Worm (Caenorhabditis elegans): ENCODE measurements around the gene pccb-1.
A peak's percentile ranks its signal among the peaks of the same experiment; 100 is the strongest.

Gene pccb-1

DNA sequence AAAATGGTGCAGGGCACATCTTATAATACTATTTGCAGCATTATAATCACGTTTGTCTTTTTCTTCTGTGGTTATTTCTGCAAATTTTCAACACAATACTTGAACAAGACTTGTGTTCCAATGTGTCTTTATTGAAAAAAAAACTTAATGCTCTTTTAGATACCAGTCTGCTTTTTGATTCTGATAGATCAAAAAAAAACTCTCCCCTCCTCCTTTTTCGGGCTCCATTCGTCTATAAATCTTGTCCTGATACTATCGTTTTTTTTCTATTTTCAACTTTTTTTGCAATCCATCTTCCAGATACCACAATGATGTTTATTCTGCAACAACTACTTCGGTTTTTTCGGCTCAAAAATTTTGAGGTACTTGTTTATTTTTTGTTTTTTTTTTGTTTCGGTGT is 8.5 kb upstream of the pccb-1 start, which contains the start of gene twk-16:
twk-16 (plus strand) TSS at position 301 of the 400 bp plus-strand sequence.
- TF ChIP-seq aly-2 (tag; optimal IDR thresholded peaks at IDR 0.05) (no peak), sma-3 (GFP tag; optimal IDR thresholded peaks at IDR 0.05) (no peak), nhr-25 (tag; optimal IDR thresholded peaks at IDR 0.05) (no peak), lin-39 (tag; optimal IDR thresholded peaks at IDR 0.05) (no peak), nhr-237 (tag; optimal IDR thresholded peaks at IDR 0.05) (no peak), ztf-11 (tag; optimal IDR thresholded peaks at IDR 0.05) (no peak), dmd-4 (tag; optimal IDR thresholded peaks at IDR 0.05) (no peak), mdl-1 (tag; optimal IDR thresholded peaks at IDR 0.05) (no peak), unc-39 (tag; optimal IDR thresholded peaks at IDR 0.05) (no peak), zag-1 (tag; optimal IDR thresholded peaks at IDR 0.05) (no peak), lin-11 (tag; optimal IDR thresholded peaks at IDR 0.05) (no peak), nhr-12 (tag; optimal IDR thresholded peaks at IDR 0.05) (no peak)

- no peak for TF ChIP-seq ztf-11 (tag; optimal IDR thresholded peaks at IDR 0.05)
- TF ChIP-seq crh-2 (tag; optimal IDR thresholded peaks at IDR 0.05): no peak
- no peak for TF ChIP-seq C34F6.9 (tag; optimal IDR thresholded peaks at IDR 0.05)
- TF ChIP-seq dmd-4 (tag; optimal IDR thresholded peaks at IDR 0.05): no peak
- no peak for TF ChIP-seq nhr-6 (tag; optimal IDR thresholded peaks at IDR 0.05)
These were observed 2.1 kb upstream of the pccb-1 start, which contains the start of gene F52E4.5 for ce11 chrX:3087245-3087644. Gene F52E4.5, minus strand, starts transcription at chrX:3087345.

ce11 chrX:3087647-3088046 is 1.7 kb upstream of the pccb-1 start:
- TF ChIP-seq elt-1 (tag; optimal IDR thresholded peaks at IDR 0.05) (no peak), Y55F3AM.14 (GFP tag; optimal IDR thresholded peaks at IDR 0.05) (no peak), gmeb-1 (tag; optimal IDR thresholded peaks at IDR 0.05) (no peak), ama-1 (optimal IDR thresholded peaks at IDR 0.05) (no peak), egl-27 (tag; optimal IDR thresholded peaks at IDR 0.05) (no peak), snpc-4 (tag; optimal IDR thresholded peaks at IDR 0.05) (no peak), alr-1 (tag; optimal IDR thresholded peaks at IDR 0.05) (no peak), mdl-1 (tag; optimal IDR thresholded peaks at IDR 0.05) (no peak), mab-5 (tag; optimal IDR thresholded peaks at IDR 0.05) (no peak), unc-39 (tag; optimal IDR thresholded peaks at IDR 0.05) (no peak), sma-9 (GFP tag; optimal IDR thresholded peaks at IDR 0.05) (no peak), sma-9 (tag; optimal IDR thresholded peaks at IDR 0.05) (no peak), peb-1 (tag; optimal IDR thresholded peaks at IDR 0.05) (no peak), zag-1 (tag; optimal IDR thresholded peaks at IDR 0.05) (no peak), ztf-4 (tag; optimal IDR thresholded peaks at IDR 0.05) (no peak), crh-2 (tag; optimal IDR thresholded peaks at IDR 0.05) (no peak), mbf-1 (tag; optimal IDR thresholded peaks at IDR 0.05) (no peak), C34F6.9 (tag; optimal IDR thresholded peaks at IDR 0.05) (no peak)

DNA sequence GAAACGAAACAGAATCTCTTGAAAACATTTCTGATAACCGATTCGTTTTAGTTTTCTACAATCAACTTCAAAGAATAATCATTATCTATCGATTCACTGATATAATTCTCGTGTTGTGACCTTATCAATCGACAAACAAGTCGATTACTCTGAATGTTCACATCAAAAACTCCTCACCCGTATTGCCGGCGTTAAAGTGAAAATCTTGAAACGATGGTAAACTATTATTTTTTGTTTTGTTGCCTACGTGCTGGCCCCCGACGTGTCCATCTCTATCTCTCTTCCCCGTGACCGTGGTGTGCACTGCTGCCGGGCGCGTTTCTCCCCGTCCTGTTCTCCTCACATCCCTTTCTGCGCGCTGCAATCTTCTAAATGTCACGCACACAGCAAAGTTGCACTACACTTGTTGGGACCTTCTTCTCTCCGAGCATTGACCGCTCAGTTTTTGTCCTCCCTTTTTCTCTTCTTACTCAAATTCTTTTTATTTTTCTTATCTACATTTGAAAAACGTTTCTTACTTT is 605 bp downstream of the pccb-1 start:
- TF ChIP-seq nhr-25 (tag; optimal IDR thresholded peaks at IDR 0.05): peak; percentile 34
- peak; percentile 72 for TF ChIP-seq C34F6.9 (tag; optimal IDR thresholded peaks at IDR 0.05)
- TF ChIP-seq sma-9 (GFP tag; optimal IDR thresholded peaks at IDR 0.05): peak; percentile 18
- no peak for TF ChIP-seq sma-9 (tag; optimal IDR thresholded peaks at IDR 0.05)
- TF ChIP-seq lin-11 (tag; optimal IDR thresholded peaks at IDR 0.05): peak; percentile 22
- peak; percentile 59 for TF ChIP-seq F13H6.1 (tag; optimal IDR thresholded peaks at IDR 0.05)
- TF ChIP-seq aly-2 (tag; optimal IDR thresholded peaks at IDR 0.05): no peak
- peak; percentile 63 for TF ChIP-seq blmp-1 (tag; optimal IDR thresholded peaks at IDR 0.05; ENCODE audit: insufficient read depth)
- peak; percentile 78 for TF ChIP-seq nhr-129 (tag; optimal IDR thresholded peaks at IDR 0.05)
- TF ChIP-seq gmeb-1 (tag; optimal IDR thresholded peaks at IDR 0.05): peak; percentile 23
- TF ChIP-seq ceh-82 (tag; optimal IDR thresholded peaks at IDR 0.05): no peak
- TF ChIP-seq fos-1 (tag; optimal IDR thresholded peaks at IDR 0.05): peak; percentile 86
- peak; percentile 48 for TF ChIP-seq sma-3 (GFP tag; optimal IDR thresholded peaks at IDR 0.05)
- no peak for TF ChIP-seq sem-4 (tag; optimal IDR thresholded peaks at IDR 0.05)
- TF ChIP-seq ztf-4 (tag; optimal IDR thresholded peaks at IDR 0.05): peak; percentile 21
- peak in 1 of 2 experiments; percentile 56 for TF ChIP-seq lsy-2 (tag; optimal IDR thresholded peaks at IDR 0.05)
- TF ChIP-seq nhr-10 (tag; optimal IDR thresholded peaks at IDR 0.05): no peak
- no peak for TF ChIP-seq unc-39 (tag; optimal IDR thresholded peaks at IDR 0.05)
- peak; percentile 12 for TF ChIP-seq nhr-21 (tag; optimal IDR thresholded peaks at IDR 0.05)
- peak; percentile 11 for TF ChIP-seq crh-2 (tag; optimal IDR thresholded peaks at IDR 0.05)
- no peak for TF ChIP-seq mbf-1 (tag; optimal IDR thresholded peaks at IDR 0.05)
- peak in 1 of 2 experiments; percentile 6 for TF ChIP-seq mdl-1 (tag; optimal IDR thresholded peaks at IDR 0.05)
- TF ChIP-seq Y55F3AM.14 (GFP tag; optimal IDR thresholded peaks at IDR 0.05): no peak
- peak; percentile 10 for TF ChIP-seq zag-1 (tag; optimal IDR thresholded peaks at IDR 0.05)

All from whole organism, L2 larva.